Fruit fly (Drosophila melanogaster) whole organism, adult: ENCODE data around the gene CG15484.

ENCODE experiments used
- CG11617 ChIP-seq: fragments of 200-800 bp; sonication (Bioruptor generic); optimal IDR thresholded peaks from 2 replicates; lab custom pipeline; 2017; ENCODE audit warnings: mild to moderate bottlenecking, missing biosample characterization, missing genetic modification reagents, missing genetic modification characterization
- CG12768 ChIP-seq: fragments of 200-800 bp; sonication (Bioruptor generic); optimal IDR thresholded peaks from 2 replicates; lab custom pipeline; 2017; ENCODE audit warnings: missing biosample characterization, missing genetic modification characterization, mild to moderate bottlenecking, moderate library complexity, missing genetic modification reagents
- CG14711 ChIP-seq: fragments of 200-800 bp; sonication (Bioruptor generic); optimal IDR thresholded peaks from 2 replicates; lab custom pipeline; 2018; ENCODE audit warnings: missing biosample characterization, mild to moderate bottlenecking, missing genetic modification characterization, moderate library complexity
- CG1620 ChIP-seq: fragments of 200-800 bp; sonication (Bioruptor generic); optimal IDR thresholded peaks from 2 replicates; lab custom pipeline; 2016; ENCODE audit warnings: missing biosample characterization, missing genetic modification characterization
- CG33017 ChIP-seq: fragments of 200-800 bp; sonication (Bioruptor generic); optimal IDR thresholded peaks from 2 replicates; lab custom pipeline; 2018; ENCODE audit warnings: missing biosample characterization, mild to moderate bottlenecking, missing genetic modification characterization, moderate library complexity
- CG5204 ChIP-seq: fragments of 200-800 bp; sonication (Bioruptor generic); optimal IDR thresholded peaks from 2 replicates; lab custom pipeline; 2016; ENCODE audit warnings: missing biosample characterization, missing genetic modification characterization
- CG7045 ChIP-seq: fragments of 200-800 bp; sonication (Bioruptor generic); optimal IDR thresholded peaks from 2 replicates; lab custom pipeline; 2017; ENCODE audit warnings: missing biosample characterization, mild to moderate bottlenecking, missing genetic modification characterization
- CG7101 ChIP-seq: fragments of 200-800 bp; sonication (Bioruptor generic); optimal IDR thresholded peaks from 2 replicates; lab custom pipeline; 2018; ENCODE audit warnings: missing biosample characterization, mild to moderate bottlenecking, missing genetic modification characterization, moderate library complexity
- Clk ChIP-seq: fragments of 200-800 bp; sonication (Bioruptor generic); optimal IDR thresholded peaks from 2 replicates; lab custom pipeline; 2017; ENCODE audit warnings: missing biosample characterization, missing genetic modification characterization
- Crg-1 ChIP-seq: fragments of 200-800 bp; sonication (Bioruptor generic); optimal IDR thresholded peaks from 2 replicates; lab custom pipeline; 2016; ENCODE audit warnings: missing biosample characterization, missing genetic modification characterization
- Hr96 ChIP-seq: fragments of 200-800 bp; sonication (Bioruptor generic); optimal IDR thresholded peaks from 2 replicates; lab custom pipeline; 2016; ENCODE audit warnings: missing biosample characterization, missing genetic modification characterization
- Mnt ChIP-seq: fragments of 200-800 bp; sonication (Bioruptor generic); optimal IDR thresholded peaks from 2 replicates; lab custom pipeline; 2016; ENCODE audit warnings: missing biosample characterization, mild to moderate bottlenecking, missing genetic modification characterization
- bab1 ChIP-seq: fragments of 200-800 bp; sonication (Bioruptor generic); optimal IDR thresholded peaks from 3 replicates; lab custom pipeline; 2019; ENCODE audit warnings: missing biosample characterization, mild to moderate bottlenecking, missing genetic modification characterization, moderate library complexity
- cic ChIP-seq: fragments of 200-800 bp; sonication (Bioruptor generic); optimal IDR thresholded peaks from 2 replicates; lab custom pipeline; 2017; ENCODE audit warnings: missing biosample characterization, mild to moderate bottlenecking, missing genetic modification characterization, moderate library complexity
- cnc ChIP-seq, 2 experiments: fragments of >200 bp; optimal IDR thresholded peaks; 2 replicates each; lab custom pipeline; 2017
- kay ChIP-seq: fragments of 200-800 bp; sonication (Bioruptor generic); peaks from one replicate; lab custom pipeline; 2016; ENCODE audit warnings: missing biosample characterization, missing genetic modification characterization, borderline replicate concordance
- ovo ChIP-seq: fragments of 200-800 bp; sonication (Bioruptor generic); optimal IDR thresholded peaks from 2 replicates; lab custom pipeline; 2016; ENCODE audit warnings: missing biosample characterization, missing genetic modification characterization
- pad ChIP-seq: fragments of 200-800 bp; sonication (Bioruptor generic); optimal IDR thresholded peaks from 3 replicates; lab custom pipeline; 2017; ENCODE audit warnings: missing biosample characterization, missing genetic modification characterization, mild to moderate bottlenecking, moderate library complexity, missing genetic modification reagents
- tj ChIP-seq: fragments of 200-800 bp; sonication (Bioruptor generic); optimal IDR thresholded peaks from 3 replicates; lab custom pipeline; 2017; ENCODE audit warnings: missing biosample characterization, mild to moderate bottlenecking, missing genetic modification characterization, moderate library complexity
- toe ChIP-seq: fragments of 200-800 bp; sonication (Bioruptor generic); optimal IDR thresholded peaks from 2 replicates; lab custom pipeline; 2016; ENCODE audit warnings: missing biosample characterization, missing genetic modification characterization

CG15484 gene

DNA sequence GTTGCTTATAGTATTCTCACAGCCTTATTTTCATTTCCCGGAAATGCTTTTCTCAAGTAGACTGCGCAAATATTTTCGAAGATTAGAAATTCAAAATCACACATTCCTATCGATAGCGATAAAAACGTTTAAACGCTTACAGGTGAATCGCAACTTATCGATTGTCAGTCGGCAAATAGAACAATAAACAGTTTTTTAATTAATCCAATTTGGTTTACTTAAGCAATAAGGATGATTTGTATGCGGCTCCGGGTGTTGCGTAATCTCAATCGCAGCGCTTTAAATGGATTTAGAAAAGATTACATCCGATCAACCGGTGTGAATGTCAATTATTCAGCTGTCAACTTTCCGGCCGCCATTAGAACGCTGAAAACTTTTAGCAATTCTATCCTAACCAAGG, at the start of gene CG15484, which contains the start of gene CG6180:
Gene CG15484, minus strand, starts transcription at position 172 of the 400 bp plus-strand sequence.
Gene CG6180, plus strand, starts transcription at position 122 of the 400 bp plus-strand sequence.
- TF ChIP-seq CG1620 (GFP tag; lab: Kevin White, UChicago) (no peak), CG14711 (tag; lab: Kevin White, UChicago) (peak; percentile 20), bab1 (GFP tag; lab: Kevin White, UChicago) (peak; percentile 24), toe (GFP tag; lab: Kevin White, UChicago) (no peak), Mnt (GFP tag; lab: Kevin White, UChicago) (no peak), CG5204 (no peak), CG7045 (GFP tag; lab: Kevin White, UChicago) (no peak)

DNA sequence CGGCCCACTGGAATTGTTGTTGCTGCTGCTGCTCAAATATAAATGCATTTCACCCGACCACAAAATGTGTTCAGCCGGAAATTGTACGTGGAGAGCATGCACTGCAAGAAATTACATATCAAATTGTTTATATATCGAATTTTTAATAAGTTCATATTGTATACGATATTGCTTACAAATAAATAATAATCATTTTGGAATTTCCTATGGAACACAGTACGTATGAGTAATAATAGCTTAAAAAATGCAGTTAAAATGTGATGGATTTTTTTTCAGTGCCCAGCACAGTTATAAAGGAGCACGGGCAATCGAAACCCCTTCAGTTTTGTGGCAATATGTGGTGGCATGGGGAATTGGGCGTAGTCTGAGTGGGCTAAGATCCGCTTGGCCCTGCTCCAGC, 48.9 kb upstream of the CG15484 start:
- peak; percentile 7 for TF ChIP-seq toe (GFP tag; lab: Kevin White, UChicago)
- TF ChIP-seq CG7045 (GFP tag; lab: Kevin White, UChicago), result no peak

DNA sequence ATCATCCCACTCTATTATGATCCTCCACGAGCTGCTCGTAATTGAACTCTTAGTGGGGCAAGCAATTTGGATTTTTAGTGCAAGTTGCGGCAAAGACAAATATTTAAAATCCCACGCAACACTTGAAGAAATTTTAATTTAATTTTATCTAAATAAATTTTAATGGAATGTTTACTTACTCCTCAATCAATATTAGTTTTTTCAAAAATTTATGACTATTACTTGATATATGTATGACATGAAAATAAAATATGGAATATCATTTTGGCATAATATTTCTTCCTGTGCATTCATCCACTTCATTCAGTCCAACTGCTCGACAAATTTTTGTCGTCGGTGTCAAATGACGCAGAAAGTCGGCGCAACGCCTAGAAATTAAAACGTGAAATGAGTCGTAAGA, 42.5 kb upstream of the CG15484 start:
- TF ChIP-seq CG5204 (no peak), bab1 (GFP tag; lab: Kevin White, UChicago) (no peak), kay (GFP tag; lab: Kevin White, UChicago) (no peak), pad (GFP tag; lab: Kevin White, UChicago) (no peak), tj (GFP tag; lab: Kevin White, UChicago) (no peak), Clk (no peak), CG12768 (GFP tag; lab: Kevin White, UChicago) (no peak), CG11617 (no peak), cic (GFP tag; lab: Kevin White, UChicago) (no peak), CG14711 (tag; lab: Kevin White, UChicago) (no peak), ovo (GFP tag; lab: Kevin White, UChicago) (no peak), CG7101 (no peak), toe (GFP tag; lab: Kevin White, UChicago) (no peak), CG33017 (tag; lab: Kevin White, UChicago) (no peak), CG7045 (GFP tag; lab: Kevin White, UChicago) (no peak), cnc (optimal IDR thresholded peaks at IDR 0.05; lab: Kevin White, UChicago) (no peak)

DNA sequence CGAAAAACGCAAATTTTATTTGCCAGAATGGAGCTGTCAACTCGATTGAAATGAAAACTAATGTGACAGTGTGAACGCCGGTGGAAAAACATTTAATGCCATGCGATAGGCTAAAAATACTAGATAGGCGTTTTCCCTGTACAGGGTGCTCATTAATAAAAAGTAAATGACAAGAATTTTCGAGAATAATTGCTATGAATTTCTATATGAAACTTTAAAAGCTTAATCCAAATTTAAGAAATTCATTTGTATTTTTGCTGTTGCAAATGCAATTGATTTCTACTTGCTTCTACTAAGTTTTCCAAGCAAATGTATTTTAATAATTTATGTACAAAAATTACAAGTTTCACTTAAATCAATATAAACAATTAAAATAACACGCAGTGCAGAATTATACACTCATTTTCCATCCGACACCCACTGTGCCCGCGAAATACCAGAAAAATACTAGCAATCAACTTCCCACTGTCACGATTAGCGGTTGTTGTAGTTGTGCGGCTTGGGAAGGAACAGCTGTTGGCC, 14.3 kb upstream of the CG15484 start, which contains the start of gene Pih1D1:
Gene Pih1D1, minus strand, starts transcription at position 50 of the 522 bp plus-strand sequence.
- TF ChIP-seq CG1620 (GFP tag; lab: Kevin White, UChicago) (peak; percentile 92), cic (GFP tag; lab: Kevin White, UChicago) (no peak), Mnt (GFP tag; lab: Kevin White, UChicago) (peak; percentile 55), CG7101 (peak; percentile 91), tj (GFP tag; lab: Kevin White, UChicago) (peak; percentile 73), toe (GFP tag; lab: Kevin White, UChicago) (peak; percentile 96), CG5204 (peak; percentile 94), pad (GFP tag; lab: Kevin White, UChicago) (peak; percentile 87), CG11617 (peak; percentile 92), ovo (GFP tag; lab: Kevin White, UChicago) (peak; percentile 84), CG7045 (GFP tag; lab: Kevin White, UChicago) (peak; percentile 97), cnc (optimal IDR thresholded peaks at IDR 0.05; lab: Kevin White, UChicago) (no peak), CG14711 (tag; lab: Kevin White, UChicago) (peak; percentile 85), Clk (peak; percentile 94), CG33017 (tag; lab: Kevin White, UChicago) (peak; percentile 90), Crg-1 (peak; percentile 82), kay (GFP tag; lab: Kevin White, UChicago) (no peak), bab1 (GFP tag; lab: Kevin White, UChicago) (peak; percentile 94), Hr96 (GFP tag; lab: Kevin White, UChicago) (peak; percentile 91), CG12768 (GFP tag; lab: Kevin White, UChicago) (peak; percentile 95)

- TF ChIP-seq pad (GFP tag; lab: Kevin White, UChicago), result peak; percentile 30
- peak; percentile 51 for TF ChIP-seq CG7045 (GFP tag; lab: Kevin White, UChicago)
- TF ChIP-seq kay (GFP tag; lab: Kevin White, UChicago), result peak; percentile 81
- peak; percentile 37 for TF ChIP-seq CG7101
- peak; percentile 10 for TF ChIP-seq CG33017 (tag; lab: Kevin White, UChicago)
- TF ChIP-seq bab1 (GFP tag; lab: Kevin White, UChicago), result no peak
- peak; percentile 18 for TF ChIP-seq Hr96 (GFP tag; lab: Kevin White, UChicago)
- TF ChIP-seq cic (GFP tag; lab: Kevin White, UChicago), result peak; percentile 77
- peak; percentile 45 for TF ChIP-seq Clk
- TF ChIP-seq toe (GFP tag; lab: Kevin White, UChicago), result peak; percentile 53
- no peak for TF ChIP-seq ovo (GFP tag; lab: Kevin White, UChicago)
- TF ChIP-seq CG11617, result peak; percentile 52
- TF ChIP-seq Crg-1, result no peak
- peak in 1 of 2 experiments; percentile 65 for TF ChIP-seq cnc (optimal IDR thresholded peaks at IDR 0.05; lab: Kevin White, UChicago)
- peak; percentile 57 for TF ChIP-seq CG12768 (GFP tag; lab: Kevin White, UChicago)
- TF ChIP-seq CG1620 (GFP tag; lab: Kevin White, UChicago), result no peak
- TF ChIP-seq tj (GFP tag; lab: Kevin White, UChicago), result peak; percentile 1
- TF ChIP-seq CG5204, result peak; percentile 31
- no peak for TF ChIP-seq Mnt (GFP tag; lab: Kevin White, UChicago)
- TF ChIP-seq CG14711 (tag; lab: Kevin White, UChicago), result peak; percentile 8
These were observed 13.2 kb upstream of the CG15484 start for dm6 chr2L:12720430-12721396.
